Worm (Caenorhabditis elegans): ENCODE measurements around the gene srlf-30.
A peak's percentile ranks its signal among the peaks of the same experiment; 100 is the strongest.

Gene srlf-30

ce11 chrIV:10936906-10937540 lies 36.8 kb downstream of the srlf-30 start, which contains the start of gene fic-1 (continued):
- TF ChIP-seq daf-16 (GFP tag; optimal IDR thresholded peaks at IDR 0.05), result peak in 1 of 2 experiments; percentile 26
- peak; percentile 94 for TF ChIP-seq daf-16 (tag; optimal IDR thresholded peaks at IDR 0.05)
- no peak for TF ChIP-seq Y48G9A.11 (GFP tag; IDR thresholded peaks at IDR 0.05)
- no peak for TF ChIP-seq pha-4 (GFP tag; IDR thresholded peaks at IDR 0.05)
- TF ChIP-seq pha-4 (tag; optimal IDR thresholded peaks at IDR 0.05), result peak; percentile 88
- no peak for TF ChIP-seq vab-7 (GFP tag; IDR thresholded peaks at IDR 0.05)
- TF ChIP-seq egl-43 (GFP tag; IDR thresholded peaks at IDR 0.05), result no peak
- TF ChIP-seq mep-1 (tag; optimal IDR thresholded peaks at IDR 0.05), result peak; percentile 68
- no peak for TF ChIP-seq nhr-76 (tag; optimal IDR thresholded peaks at IDR 0.05)
- TF ChIP-seq egl-27 (tag; optimal IDR thresholded peaks at IDR 0.05), result no peak
- no peak for TF ChIP-seq gei-8 (GFP tag; optimal IDR thresholded peaks at IDR 0.05)
- no peak for TF ChIP-seq jun-1 (tag; optimal IDR thresholded peaks at IDR 0.05)
- TF ChIP-seq F37D6.2 (tag; optimal IDR thresholded peaks at IDR 0.05), result peak; percentile 28
- TF ChIP-seq ztf-7 (tag; optimal IDR thresholded peaks at IDR 0.05), result no peak
- no peak for TF ChIP-seq Y5F2A.4 (GFP tag; optimal IDR thresholded peaks at IDR 0.05)
- no peak for TF ChIP-seq zip-2 (tag; optimal IDR thresholded peaks at IDR 0.05)
- TF ChIP-seq daf-19 (GFP tag; conservative IDR thresholded peaks at IDR 0.05), result no peak
- peak; percentile 56 for TF ChIP-seq T20F7.1 (GFP tag; optimal IDR thresholded peaks at IDR 0.05)
- no peak for TF ChIP-seq nhr-10 (tag; optimal IDR thresholded peaks at IDR 0.05)
- TF ChIP-seq fkh-10 (GFP tag; optimal IDR thresholded peaks at IDR 0.05), result peak; percentile 95
- TF ChIP-seq nhr-11 (tag; optimal IDR thresholded peaks at IDR 0.05), result peak; percentile 57
- TF ChIP-seq lir-3 (tag; optimal IDR thresholded peaks at IDR 0.05), result no peak
- TF ChIP-seq ces-1 (GFP tag; optimal IDR thresholded peaks at IDR 0.05), result peak; percentile 92
- TF ChIP-seq lin-1 (GFP tag; IDR thresholded peaks at IDR 0.05), result no peak
- no peak for TF ChIP-seq aha-1 (tag)

ce11 chrIV:10948797-10949196 lies 48.6 kb downstream of the srlf-30 start, which contains the start of gene Y69E1A.1:
Gene Y69E1A.1, minus strand, starts transcription at chrIV:10948897.
- TF ChIP-seq lsy-2 (tag; optimal IDR thresholded peaks at IDR 0.05) (no peak), daf-8 (GFP tag; IDR thresholded peaks at IDR 0.05) (no peak), aly-2 (tag; optimal IDR thresholded peaks at IDR 0.05) (no peak), snpc-1.2 (GFP tag; IDR thresholded peaks at IDR 0.05) (no peak), nhr-10 (tag; optimal IDR thresholded peaks at IDR 0.05) (no peak), hif-1 (tag; optimal IDR thresholded peaks at IDR 0.05) (no peak), madf-5 (GFP tag; IDR thresholded peaks at IDR 0.05) (no peak), daf-19 (GFP tag; conservative IDR thresholded peaks at IDR 0.05) (no peak), Y5F2A.4 (GFP tag; optimal IDR thresholded peaks at IDR 0.05) (no peak), lin-38 (GFP tag; IDR thresholded peaks at IDR 0.05) (no peak), ztf-7 (tag; optimal IDR thresholded peaks at IDR 0.05) (no peak), T20F7.1 (GFP tag; optimal IDR thresholded peaks at IDR 0.05) (no peak), fkh-10 (GFP tag; optimal IDR thresholded peaks at IDR 0.05) (no peak)

DNA sequence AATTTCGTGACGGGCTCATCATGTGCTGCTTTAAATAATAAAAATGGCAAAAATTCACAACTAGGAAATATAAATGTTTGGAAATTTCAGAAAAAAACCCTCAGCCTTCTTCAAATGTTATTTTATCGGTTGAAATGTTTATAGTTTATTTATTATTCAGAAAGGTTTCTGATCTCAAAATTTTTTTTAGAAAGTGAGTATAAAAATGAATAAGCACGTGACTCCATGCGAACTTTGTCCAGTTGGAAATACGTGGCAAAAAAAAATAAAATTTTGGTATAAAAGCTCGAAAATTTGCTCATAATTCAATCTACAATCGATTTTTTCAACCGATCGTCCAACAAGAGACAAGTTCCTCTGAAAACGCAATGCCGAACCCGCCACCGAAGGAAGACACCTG lies 49.3 kb downstream of the srlf-30 start, which contains the start of gene nsph-3.1:
Gene nsph-3.1 (plus strand): TSS at position 301 of the 400 bp plus-strand sequence.
- TF ChIP-seq aha-1 (tag) (no peak), lin-38 (GFP tag; IDR thresholded peaks at IDR 0.05) (no peak), egl-27 (tag; optimal IDR thresholded peaks at IDR 0.05) (no peak), madf-5 (GFP tag; IDR thresholded peaks at IDR 0.05) (no peak), zag-1 (tag; optimal IDR thresholded peaks at IDR 0.05) (no peak), unc-130 (GFP tag; optimal IDR thresholded peaks at IDR 0.05) (no peak), lin-13 (GFP tag; optimal IDR thresholded peaks at IDR 0.05) (no peak), zip-11 (GFP tag; IDR thresholded peaks at IDR 0.05) (no peak), ceh-28 (tag; optimal IDR thresholded peaks at IDR 0.05) (no peak), T26A8.4 (GFP tag; IDR thresholded peaks at IDR 0.05) (no peak), daf-12 (tag; optimal IDR thresholded peaks at IDR 0.05) (no peak), nhr-10 (tag; optimal IDR thresholded peaks at IDR 0.05) (no peak)

Data from whole organism, L4 larva.